Worm (Caenorhabditis elegans) whole organism, L4 larva: Measurements from ENCODE around the gene Y54G11A.19.
"Not testable (repeated sequence)": the region's sequence is repeated elsewhere in the genome, so short reads cannot be mapped to it uniquely, and the experiment has no call there.

Source experiments
- aha-1 ChIP-seq: fragments of 150-350 bp; peaks from one replicate; lab custom pipeline; 2014; ENCODE audit warnings: missing biosample characterization, missing genetic modification characterization
- ctbp-1 ChIP-seq: fragments of 200-800 bp; sonication (Bioruptor generic); IDR thresholded peaks from 2 replicates; pipeline ENCODE4 v1.3.6; 2022; ENCODE audit warnings: missing genetic modification reagents, missing genetic modification characterization, missing compliant biosample characterization
- daf-19 ChIP-seq: fragments of 200-800 bp; sonication (Bioruptor generic); conservative IDR thresholded peaks from 2 replicates; pipeline ENCODE4 v1.3.6; 2022; ENCODE audit warnings: missing genetic modification characterization, missing compliant biosample characterization
- dmd-9 ChIP-seq: fragments of 200-800 bp; sonication (Bioruptor generic); IDR thresholded peaks from 2 replicates; pipeline ENCODE4 v1.3.6; 2022; ENCODE audit warnings: missing genetic modification reagents, missing genetic modification characterization, missing compliant biosample characterization
- fkh-10 ChIP-seq: fragments of 150-350 bp; optimal IDR thresholded peaks from 2 replicates; lab custom pipeline; 2014; ENCODE audit warnings: missing biosample characterization, missing genetic modification reagents, missing genetic modification characterization
- fos-1 ChIP-seq: fragments of 150-350 bp; optimal IDR thresholded peaks from 2 replicates; lab custom pipeline; 2014; ENCODE audit warnings: missing biosample characterization, missing genetic modification characterization
- lsy-2 ChIP-seq, 2 experiments: fragments of 150-350 bp in 1 of 2; sonication (generic microtip) in 1 of 2; optimal IDR thresholded peaks; 2 replicates each; lab custom pipeline; 2014 to 2017; ENCODE audit warnings: missing biosample characterization in 2 of 2, missing genetic modification characterization in 2 of 2
- mep-1 ChIP-seq: fragments of 150-350 bp; sonication (generic microtip); optimal IDR thresholded peaks from 3 replicates; lab custom pipeline; 2014; ENCODE audit warnings: missing biosample characterization, missing genetic modification characterization
- nhr-28 ChIP-seq: fragments of 150-350 bp; optimal IDR thresholded peaks from 2 replicates; lab custom pipeline; 2014; ENCODE audit warnings: missing biosample characterization, missing genetic modification characterization
- pha-4 ChIP-seq, 2 experiments: fragments of 150-350 bp in 1 of 2; fragments of 200-800 bp in 1 of 2; sonication (Bioruptor generic) in 1 of 2; IDR thresholded peaks in 1 of 2; optimal IDR thresholded peaks in 1 of 2; 2 replicates each; pipeline versions ENCODE4 v1.3.6 to Lab custom; 2014 to 2022; ENCODE audit warnings: missing genetic modification characterization in 2 of 2, missing genetic modification reagents in 2 of 2, missing biosample characterization in 1 of 2, missing compliant biosample characterization in 1 of 2
- sdz-12 ChIP-seq: fragments of 200-800 bp; sonication (Bioruptor generic); optimal IDR thresholded peaks from 2 replicates; lab custom pipeline; 2018; ENCODE audit warnings: mild to moderate bottlenecking, missing genetic modification characterization, missing compliant biosample characterization
- zag-1 ChIP-seq: fragments of 150-350 bp; optimal IDR thresholded peaks from 2 replicates; lab custom pipeline; 2014; ENCODE audit warnings: missing biosample characterization, missing genetic modification characterization

DNA sequence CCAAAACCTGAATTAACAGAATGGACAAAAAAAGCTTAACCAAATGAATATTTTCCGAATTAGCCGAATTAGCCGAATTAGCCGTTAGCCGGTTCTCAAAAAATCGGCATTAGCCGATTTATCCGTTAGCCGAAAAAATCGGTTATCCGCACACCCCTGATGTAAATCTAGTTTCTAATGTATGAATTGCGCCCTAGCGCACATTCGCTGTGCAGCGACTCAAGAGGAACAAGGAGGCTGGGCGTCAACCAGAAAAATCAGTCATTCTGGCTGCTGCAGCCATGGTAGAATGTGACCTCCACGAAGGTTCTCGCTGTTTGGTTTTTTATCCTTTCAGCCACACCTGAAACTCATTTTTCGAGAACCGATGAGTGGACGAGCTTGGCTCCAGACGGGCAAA is 35.2 kb upstream of the Y54G11A.19 start:
- TF ChIP-seq sdz-12 (GFP tag; lab: Kevin White, UChicago); aha-1 (tag; lab: Kevin White, UChicago); daf-19 (GFP tag; lab: Robert Waterston, UW); fkh-10; ctbp-1; lsy-2 (tag; optimal IDR thresholded peaks at IDR 0.05; lab: Kevin White, UChicago); nhr-28 (tag; lab: Kevin White, UChicago); mep-1 (tag; lab: Kevin White, UChicago); dmd-9 (GFP tag; lab: Robert Waterston, UW); pha-4 (GFP tag; IDR thresholded peaks at IDR 0.05; lab: Robert Waterston, UW); pha-4 (tag; optimal IDR thresholded peaks at IDR 0.05; lab: Kevin White, UChicago); zag-1 (tag; lab: Kevin White, UChicago); fos-1: not testable (repeated sequence)
